Worm (Caenorhabditis elegans) whole organism, L2 larva: Measurements from ENCODE around the gene abu-11.

ENCODE experiments used
- ZK546.5 ChIP-seq: sonication (generic microtip); optimal IDR thresholded peaks from 2 replicates; lab custom pipeline; 2017; ENCODE audit warnings: missing biosample characterization, missing genetic modification characterization
- aly-2 ChIP-seq: fragments of 150-350 bp; optimal IDR thresholded peaks from 2 replicates; lab custom pipeline; 2014; ENCODE audit warnings: missing biosample characterization, missing genetic modification characterization
- dmd-4 ChIP-seq: sonication (generic microtip); optimal IDR thresholded peaks from 2 replicates; lab custom pipeline; 2017; ENCODE audit warnings: missing biosample characterization, missing genetic modification characterization
- egl-27 ChIP-seq: sonication (generic microtip); optimal IDR thresholded peaks from 3 replicates; lab custom pipeline; 2017; ENCODE audit warnings: missing biosample characterization, missing genetic modification reagents, missing genetic modification characterization
- fos-1 ChIP-seq: fragments of 150-350 bp; optimal IDR thresholded peaks from 2 replicates; lab custom pipeline; 2014; ENCODE audit warnings: missing biosample characterization, missing genetic modification characterization
- mdl-1 ChIP-seq, 2 experiments: fragments of 150-350 bp in 1 of 2; sonication (generic microtip) in 1 of 2; optimal IDR thresholded peaks; 2 replicates each; lab custom pipeline; 2017; ENCODE audit warnings: missing biosample characterization in 2 of 2, missing genetic modification characterization in 2 of 2
- nhr-11 ChIP-seq: fragments of 150-350 bp; optimal IDR thresholded peaks from 2 replicates; lab custom pipeline; 2014; ENCODE audit warnings: missing biosample characterization, missing genetic modification characterization
- nhr-237 ChIP-seq: fragments of 150-350 bp; optimal IDR thresholded peaks from 2 replicates; lab custom pipeline; 2014; ENCODE audit warnings: missing biosample characterization, missing genetic modification characterization
- nhr-25 ChIP-seq: fragments of 150-350 bp; sonication (generic microtip); optimal IDR thresholded peaks from 3 replicates; lab custom pipeline; 2014; ENCODE audit warnings: missing biosample characterization, missing genetic modification characterization
- nhr-77 ChIP-seq: fragments of 150-350 bp; optimal IDR thresholded peaks from 2 replicates; lab custom pipeline; 2014; ENCODE audit warnings: missing biosample characterization, missing genetic modification characterization
- unc-39 ChIP-seq: fragments of 150-350 bp; optimal IDR thresholded peaks from 2 replicates; lab custom pipeline; 2014; ENCODE audit warnings: missing biosample characterization, missing genetic modification characterization
- unc-62 ChIP-seq: fragments of 150-350 bp; optimal IDR thresholded peaks from 2 replicates; lab custom pipeline; 2014; ENCODE audit warnings: missing biosample characterization, missing genetic modification reagents, missing genetic modification characterization
- ztf-11 ChIP-seq: sonication (generic microtip); optimal IDR thresholded peaks from 2 replicates; lab custom pipeline; 2017; ENCODE audit warnings: missing biosample characterization, missing genetic modification characterization

- TF ChIP-seq unc-39 (no peak), unc-62 (GFP tag; lab: Kevin White, UChicago) (no peak), nhr-77 (no peak), nhr-25 (tag; lab: Kevin White, UChicago) (no peak), dmd-4 (tag; lab: Kevin White, UChicago) (no peak), ZK546.5 (tag; lab: Kevin White, UChicago) (no peak), nhr-11 (tag; lab: Kevin White, UChicago) (no peak), ztf-11 (tag; lab: Kevin White, UChicago) (no peak), mdl-1 (tag; optimal IDR thresholded peaks at IDR 0.05; lab: Kevin White, UChicago) (no peak), egl-27 (tag; lab: Kevin White, UChicago) (no peak), aly-2 (tag; lab: Kevin White, UChicago) (no peak), nhr-237 (tag; lab: Kevin White, UChicago) (no peak), fos-1 (tag; lab: Kevin White, UChicago) (no peak)
Observed at ce11 chrII:194458-194857, at the start of gene abu-11.
